Worm (Caenorhabditis elegans) whole organism, L4/young adult: ENCODE measurements around the gene K08F11.1.

ENCODE experiments used
- W03F9.2 ChIP-seq: fragments of 150-350 bp; optimal IDR thresholded peaks from 2 replicates; lab custom pipeline; 2014; ENCODE audit warnings: missing biosample characterization, missing genetic modification characterization
- dao-5 ChIP-seq: sonication (generic microtip); optimal IDR thresholded peaks from 2 replicates; lab custom pipeline; 2016; ENCODE audit warnings: missing genotype, missing genetic modification characterization, moderate library complexity, missing compliant biosample characterization
- him-1 ChIP-seq: sonication (generic microtip); optimal IDR thresholded peaks from 2 replicates; lab custom pipeline; 2016; ENCODE audit warnings: missing genotype, missing genetic modification reagents, missing genetic modification characterization, missing compliant biosample characterization

K08F11.1 gene

ce11 chrIV:4725478-4725920, 837 bp downstream of the K08F11.1 start:
- TF ChIP-seq him-1 (tag; lab: Kevin White, UChicago) (peak; percentile 88), dao-5 (tag; lab: Kevin White, UChicago) (peak; percentile 1)

ce11 chrIV:4727935-4728334, 3.3 kb downstream of the K08F11.1 start:
- TF ChIP-seq W03F9.2 (tag; lab: Kevin White, UChicago) (peak; percentile 37), him-1 (tag; lab: Kevin White, UChicago) (peak; percentile 73)

ce11 chrIV:4737258-4737657, 12.6 kb downstream of the K08F11.1 start, which contains the start of gene fbxb-78:
TSS of gene fbxb-78 (plus strand) at chrIV:4737558.
- TF ChIP-seq dao-5 (tag; lab: Kevin White, UChicago) = no peak
- TF ChIP-seq W03F9.2 (tag; lab: Kevin White, UChicago) = no peak
- TF ChIP-seq him-1 (tag; lab: Kevin White, UChicago) = no peak

DNA sequence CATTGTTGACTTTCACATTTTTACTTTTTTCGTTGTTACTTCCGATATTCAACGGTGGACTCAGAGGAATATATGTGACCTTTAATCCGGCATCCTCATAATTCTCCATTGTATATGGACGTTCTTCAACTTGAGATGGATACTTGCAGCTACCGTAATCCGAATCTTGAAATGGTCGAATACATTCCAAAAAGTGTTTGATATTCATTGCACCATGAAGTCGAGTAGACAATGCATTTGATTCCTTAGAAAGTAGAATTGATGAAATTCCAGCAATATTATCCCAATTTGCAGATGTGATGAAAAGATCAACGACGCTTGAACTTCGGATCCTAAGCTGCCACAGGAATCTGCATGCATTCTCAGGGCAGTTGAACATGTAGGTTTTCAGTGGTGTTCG, 17.8 kb downstream of the K08F11.1 start:
- TF ChIP-seq W03F9.2 (tag; lab: Kevin White, UChicago) (no peak), dao-5 (tag; lab: Kevin White, UChicago) (no peak), him-1 (tag; lab: Kevin White, UChicago) (no peak)

ce11 chrIV:4744167-4744566, 19.5 kb downstream of the K08F11.1 start, which contains the start of gene hoe-1:
TSS of gene hoe-1 (minus strand) at chrIV:4744267.
- no peak for TF ChIP-seq him-1 (tag; lab: Kevin White, UChicago)
- no peak for TF ChIP-seq W03F9.2 (tag; lab: Kevin White, UChicago)
- TF ChIP-seq dao-5 (tag; lab: Kevin White, UChicago) = no peak

DNA sequence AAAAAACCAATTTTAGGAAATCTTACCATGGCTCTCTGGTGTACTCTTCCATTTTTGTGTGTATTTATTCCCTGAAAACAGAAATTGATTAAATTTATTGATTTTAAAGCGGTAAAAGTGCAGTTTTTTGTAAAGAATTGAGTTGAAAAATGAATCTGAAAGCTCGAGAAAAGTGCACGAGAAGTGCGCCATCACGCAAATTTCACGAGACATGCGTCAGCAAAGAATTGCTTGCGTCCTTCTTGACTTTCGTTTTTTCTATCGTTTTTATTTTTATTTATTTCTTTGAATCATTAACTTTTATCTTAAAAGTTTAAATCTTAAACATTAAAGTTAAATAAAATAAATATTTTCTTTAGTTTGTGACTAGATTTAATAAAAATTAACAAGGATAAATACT, 20.8 kb downstream of the K08F11.1 start, which contains the start of gene timm-17B.1:
timm-17B.1 (minus strand) TSS at position 71 of the 400 bp plus-strand sequence.
- TF ChIP-seq him-1 (tag; lab: Kevin White, UChicago) (peak; percentile 10), dao-5 (tag; lab: Kevin White, UChicago) (no peak), W03F9.2 (tag; lab: Kevin White, UChicago) (peak; percentile 96)

- TF ChIP-seq him-1 (tag; lab: Kevin White, UChicago) (no peak), dao-5 (tag; lab: Kevin White, UChicago) (no peak), W03F9.2 (tag; lab: Kevin White, UChicago) (no peak)
Observed at ce11 chrIV:4747553-4747952, 22.9 kb downstream of the K08F11.1 start, which contains the start of gene tctn-1. TSS of gene tctn-1 (minus strand) at chrIV:4747832.

DNA sequence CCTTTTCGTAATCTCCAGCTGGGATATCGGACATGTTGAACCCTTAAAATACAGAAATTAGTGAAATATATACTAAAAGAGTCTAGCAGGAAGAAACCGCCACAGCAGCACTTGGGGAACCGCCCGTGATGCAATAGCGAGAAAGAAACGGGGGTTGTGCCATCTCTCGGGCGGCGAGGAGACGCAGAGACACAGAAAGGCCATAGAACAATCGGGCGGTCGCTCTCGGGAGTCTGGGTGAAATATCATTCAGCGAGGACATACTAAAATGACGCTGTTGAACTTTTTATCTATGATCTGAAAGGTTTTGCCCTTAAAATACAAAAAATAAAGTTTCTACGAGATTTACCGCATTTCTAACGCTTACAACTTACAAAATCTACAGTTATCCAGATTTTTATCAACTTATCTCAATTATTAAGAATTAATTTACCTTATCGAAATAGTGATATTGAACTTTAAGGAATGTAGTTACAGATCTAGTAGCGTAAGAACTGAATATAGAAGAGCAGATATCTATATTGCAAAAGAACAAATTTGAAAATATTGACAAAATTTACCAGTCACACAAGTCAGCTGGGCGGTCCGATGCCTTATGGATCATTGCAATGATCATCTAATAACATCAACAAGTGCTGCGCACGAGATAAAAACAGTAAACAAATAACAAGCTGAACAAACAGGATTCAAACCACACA, 23.9 kb downstream of the K08F11.1 start, which contains the start of gene cyc-2.1:
cyc-2.1 (minus strand) TSS at position 605 of the 698 bp plus-strand sequence.
- peak; percentile 17 for TF ChIP-seq dao-5 (tag; lab: Kevin White, UChicago)
- no peak for TF ChIP-seq him-1 (tag; lab: Kevin White, UChicago)
- TF ChIP-seq W03F9.2 (tag; lab: Kevin White, UChicago) = no peak

DNA sequence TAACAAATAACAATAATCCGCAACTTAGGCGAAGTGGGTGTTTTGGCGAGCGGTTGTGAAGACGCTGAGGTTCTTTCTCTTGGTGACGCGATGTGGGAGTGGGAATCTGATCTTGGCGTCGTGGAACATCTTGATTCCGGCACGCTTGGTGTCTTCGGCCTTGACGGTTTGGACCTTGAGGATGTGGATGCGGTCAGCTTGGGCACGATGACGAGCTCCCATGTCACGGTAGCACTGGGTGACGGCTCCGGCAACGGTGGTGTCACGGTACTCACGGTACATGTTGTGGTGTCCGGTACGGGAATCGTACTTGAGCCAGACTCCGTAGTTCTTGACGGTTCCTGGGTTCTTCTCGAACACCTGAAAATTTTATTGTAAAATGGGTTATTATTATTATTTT, 24.5 kb downstream of the K08F11.1 start:
- no peak for TF ChIP-seq W03F9.2 (tag; lab: Kevin White, UChicago)
- TF ChIP-seq dao-5 (tag; lab: Kevin White, UChicago) = no peak
- TF ChIP-seq him-1 (tag; lab: Kevin White, UChicago) = no peak

DNA sequence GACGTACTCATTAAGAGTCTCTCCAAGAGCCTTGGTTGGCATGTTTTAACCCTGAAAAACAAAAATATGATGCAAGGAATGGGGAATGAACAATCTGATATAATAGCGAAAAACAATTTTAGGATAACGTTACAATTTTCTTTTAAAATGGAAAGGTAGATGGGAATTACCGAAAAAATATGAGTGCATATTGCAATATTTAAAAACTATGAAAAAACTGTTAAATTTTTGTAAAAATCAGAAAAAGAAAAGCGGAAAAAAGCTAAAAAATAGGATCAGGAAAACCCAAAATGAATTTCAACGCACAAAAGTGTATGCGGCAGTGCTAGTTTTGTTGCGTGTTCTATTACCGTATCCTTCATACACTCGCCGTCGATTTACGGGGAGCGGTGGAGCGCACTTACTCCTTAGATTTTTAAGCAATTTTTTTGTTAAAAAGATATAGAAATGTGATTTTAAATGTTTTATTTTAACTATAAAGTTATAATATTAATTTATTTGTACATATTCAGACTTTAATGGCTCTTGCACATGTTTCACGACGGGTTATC, 25.1 kb downstream of the K08F11.1 start, which contains the start of the genes rpl-20 and Y17G9B.5:
rpl-20 (minus strand) TSS at position 51 of the 551 bp plus-strand sequence.
Y17G9B.5 (plus strand) TSS at position 513 of the 551 bp plus-strand sequence.
- TF ChIP-seq dao-5 (tag; lab: Kevin White, UChicago) (peak; percentile 82), W03F9.2 (tag; lab: Kevin White, UChicago) (peak; percentile 99), him-1 (tag; lab: Kevin White, UChicago) (peak; percentile 99)

ce11 chrIV:4751814-4752213, 27.2 kb downstream of the K08F11.1 start, which contains the start of gene Y17G9B.4:
TSS of gene Y17G9B.4 (plus strand) at chrIV:4752119.
- no peak for TF ChIP-seq him-1 (tag; lab: Kevin White, UChicago)
- TF ChIP-seq dao-5 (tag; lab: Kevin White, UChicago) = no peak
- TF ChIP-seq W03F9.2 (tag; lab: Kevin White, UChicago) = no peak

ce11 chrIV:4755929-4756655, 31.4 kb downstream of the K08F11.1 start, which contains the start of the genes fbxb-77 and Y17G9B.11:
TSS of gene fbxb-77 (minus strand) at chrIV:4756157.
TSS of gene Y17G9B.11 (plus strand) at chrIV:4756605.
- TF ChIP-seq dao-5 (tag; lab: Kevin White, UChicago) (no peak), him-1 (tag; lab: Kevin White, UChicago) (no peak), W03F9.2 (tag; lab: Kevin White, UChicago) (no peak)
